Worm (Caenorhabditis elegans) whole organism, L4/young adult: Measurements from ENCODE around the gene C30H6.12.

Experiments used
- dao-5 ChIP-seq: sonication (generic microtip); optimal IDR thresholded peaks from 2 replicates; lab custom pipeline; 2016; ENCODE audit warnings: missing genotype, missing genetic modification characterization, moderate library complexity, missing compliant biosample characterization
- him-1 ChIP-seq: sonication (generic microtip); optimal IDR thresholded peaks from 2 replicates; lab custom pipeline; 2016; ENCODE audit warnings: missing genotype, missing genetic modification reagents, missing genetic modification characterization, missing compliant biosample characterization

DNA sequence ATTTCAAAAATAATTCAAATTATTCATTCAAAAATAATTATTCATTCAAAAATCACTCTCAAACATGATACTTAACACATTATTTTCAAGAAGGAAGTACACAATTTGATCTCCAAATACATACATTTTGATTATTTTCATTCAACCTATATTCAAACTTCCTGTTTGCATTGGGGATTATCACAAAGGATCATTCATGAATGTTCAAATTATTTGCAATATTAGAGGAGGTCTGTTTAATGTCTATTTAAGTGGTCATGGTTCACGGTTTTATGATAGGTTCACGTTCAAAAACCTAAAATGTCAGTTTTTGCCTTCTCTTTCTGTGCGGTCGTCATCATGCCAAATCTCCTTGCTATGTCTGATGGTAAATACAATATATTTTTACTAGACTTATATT, 22.0 kb upstream of the C30H6.12 start, which contains the start of gene clec-202:
- no peak for TF ChIP-seq dao-5
- TF ChIP-seq him-1 = no peak
